Worm (Caenorhabditis elegans): ENCODE data around the gene nipi-3.

DNA sequence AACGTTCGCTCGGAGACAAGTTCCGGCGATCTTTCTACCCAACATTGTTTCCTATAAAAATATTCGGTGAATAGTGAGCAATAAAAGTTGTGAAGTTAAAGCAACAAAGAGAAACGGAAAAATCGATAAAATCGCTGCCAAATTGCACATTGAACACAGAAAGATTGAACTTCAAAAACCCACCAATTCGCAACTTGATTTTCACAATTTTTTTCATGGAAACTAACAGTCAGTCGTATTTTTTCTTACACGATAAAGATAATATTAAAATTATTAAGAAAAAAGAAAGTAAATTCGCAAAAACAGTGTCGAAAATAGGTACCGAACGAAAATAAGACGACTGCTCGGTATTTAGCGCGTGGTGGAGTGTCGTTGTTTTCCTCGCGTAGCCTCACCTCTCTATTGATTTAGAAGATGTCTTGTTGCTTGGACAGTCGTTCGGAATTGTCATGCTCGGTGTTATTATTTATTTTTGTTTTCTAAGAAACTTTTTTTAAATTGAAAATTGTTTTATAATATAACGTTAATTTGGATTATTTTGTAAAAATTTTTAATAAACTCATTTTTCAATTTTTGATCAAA, 17.3 kb upstream of the nipi-3 start, which contains the start of gene gas-1:
- no peak for TF ChIP-seq T22C8.4 (GFP tag; IDR thresholded peaks at IDR 0.05)
- no peak for TF ChIP-seq ztf-23 (GFP tag; IDR thresholded peaks at IDR 0.05)

Measured in whole organism, midembryonic.